Fruit fly (Drosophila melanogaster) whole organism, prepupa: ENCODE data around the gene CG46466.
A peak's percentile ranks its signal among the peaks of the same experiment; 100 is the strongest.

Source experiments
- Blimp-1 ChIP-seq: fragments of 200-800 bp; sonication (Bioruptor generic); optimal IDR thresholded peaks from 3 replicates; lab custom pipeline; 2017; ENCODE audit warnings: missing biosample characterization, missing genetic modification characterization, mild to moderate bottlenecking, moderate library complexity, missing genetic modification reagents
- CG10669 ChIP-seq: fragments of 200-800 bp; sonication (Bioruptor generic); optimal IDR thresholded peaks from 3 replicates; lab custom pipeline; 2018; ENCODE audit warnings: missing biosample characterization, mild to moderate bottlenecking, missing genetic modification characterization, moderate library complexity
- CG11762 ChIP-seq: fragments of 200-800 bp; sonication (Bioruptor generic); optimal IDR thresholded peaks from 3 replicates; lab custom pipeline; 2016; ENCODE audit warnings: missing biosample characterization, missing genetic modification characterization; ENCODE audit not compliant: insufficient read depth
- CG11902 ChIP-seq: fragments of 200-800 bp; sonication (Bioruptor generic); optimal IDR thresholded peaks from 3 replicates; lab custom pipeline; 2016; ENCODE audit warnings: missing biosample characterization, missing genetic modification characterization
- CG15336 ChIP-seq: fragments of 200-800 bp; sonication (Bioruptor generic); IDR thresholded peaks from 2 replicates; pipeline ENCODE4 v1.3.6; 2022; ENCODE audit warnings: missing biosample characterization, missing genetic modification characterization
- CG1621 ChIP-seq: fragments of 200-800 bp; sonication (Bioruptor generic); optimal IDR thresholded peaks from 3 replicates; lab custom pipeline; 2018; ENCODE audit warnings: missing biosample characterization, mild to moderate bottlenecking, missing genetic modification characterization
- CG16779 ChIP-seq: fragments of 200-800 bp; sonication (Bioruptor generic); optimal IDR thresholded peaks from 3 replicates; lab custom pipeline; 2017; ENCODE audit warnings: missing biosample characterization, mild to moderate bottlenecking, missing genetic modification characterization
- CG3032 ChIP-seq: fragments of 200-800 bp; optimal IDR thresholded peaks from 2 replicates; lab custom pipeline; 2019; ENCODE audit warnings: missing biosample characterization, mild to moderate bottlenecking, missing genetic modification characterization, moderate library complexity
- CG31627 ChIP-seq: fragments of 200-800 bp; sonication (Bioruptor generic); optimal IDR thresholded peaks from 3 replicates; lab custom pipeline; 2016; ENCODE audit warnings: missing biosample characterization, missing genetic modification characterization
- CG34406 ChIP-seq: fragments of 200-800 bp; sonication (Bioruptor generic); optimal IDR thresholded peaks from 3 replicates; lab custom pipeline; 2016; ENCODE audit warnings: missing biosample characterization, missing genetic modification characterization
- CG3919 ChIP-seq: fragments of 200-800 bp; sonication (Bioruptor generic); optimal IDR thresholded peaks from 3 replicates; lab custom pipeline; 2016; ENCODE audit warnings: missing biosample characterization, missing genetic modification characterization
- CG4318 ChIP-seq: fragments of 200-800 bp; sonication (Bioruptor generic); optimal IDR thresholded peaks from 3 replicates; lab custom pipeline; 2017; ENCODE audit warnings: missing biosample characterization, mild to moderate bottlenecking, missing genetic modification characterization
- CG6163 ChIP-seq: fragments of 200-800 bp; sonication (Bioruptor generic); IDR thresholded peaks from 3 replicates; pipeline ENCODE4 v1.3.6; 2022; ENCODE audit warnings: missing biosample characterization, missing genetic modification characterization
- CG6276 ChIP-seq: fragments of 200-800 bp; sonication (Bioruptor generic); optimal IDR thresholded peaks from 2 replicates; lab custom pipeline; 2017; ENCODE audit warnings: missing biosample characterization, mild to moderate bottlenecking, missing genetic modification characterization
- CG6808 ChIP-seq: fragments of 200-800 bp; sonication (Bioruptor generic); optimal IDR thresholded peaks from 3 replicates; lab custom pipeline; 2017; ENCODE audit warnings: missing biosample characterization, missing genetic modification characterization, mild to moderate bottlenecking, moderate library complexity, missing genetic modification reagents
- CG7368 ChIP-seq: fragments of 200-800 bp; sonication (Bioruptor generic); optimal IDR thresholded peaks from 3 replicates; lab custom pipeline; 2016; ENCODE audit warnings: missing biosample characterization, missing genetic modification characterization
- CG8119 ChIP-seq: fragments of 200-800 bp; sonication (Bioruptor generic); IDR thresholded peaks from 3 replicates; pipeline ENCODE4 v1.3.6; 2022; ENCODE audit warnings: missing biosample characterization, missing genetic modification characterization
- CG8319 ChIP-seq: fragments of 200-800 bp; sonication (Bioruptor generic); optimal IDR thresholded peaks from 3 replicates; lab custom pipeline; 2016; ENCODE audit warnings: missing biosample characterization, missing genetic modification characterization
- CG8632 ChIP-seq: fragments of 200-800 bp; sonication (Bioruptor generic); optimal IDR thresholded peaks from 3 replicates; lab custom pipeline; 2016; ENCODE audit warnings: missing biosample characterization, missing genetic modification characterization
- CG9139 ChIP-seq: fragments of 200-800 bp; sonication (Bioruptor generic); optimal IDR thresholded peaks from 3 replicates; lab custom pipeline; 2017; ENCODE audit warnings: missing biosample characterization, mild to moderate bottlenecking, missing genetic modification characterization
- Eip75B ChIP-seq: fragments of 200-800 bp; sonication (Bioruptor generic); optimal IDR thresholded peaks from 3 replicates; lab custom pipeline; 2016; ENCODE audit warnings: missing biosample characterization, missing genetic modification characterization
- Eip78C ChIP-seq: fragments of 200-800 bp; sonication (Bioruptor generic); peaks from one replicate; lab custom pipeline; 2016; ENCODE audit warnings: missing biosample characterization, missing genetic modification characterization
- Ets96B ChIP-seq: fragments of 200-800 bp; optimal IDR thresholded peaks from 2 replicates; lab custom pipeline; 2019; ENCODE audit warnings: missing biosample characterization, mild to moderate bottlenecking, missing genetic modification characterization, moderate library complexity
- Gug ChIP-seq: fragments of 200-800 bp; sonication (Bioruptor generic); IDR thresholded peaks from 2 replicates; pipeline ENCODE4 v1.3.6; 2022; ENCODE audit warnings: missing biosample characterization, missing genetic modification characterization
- Hr39 ChIP-seq: fragments of 200-800 bp; sonication (Bioruptor generic); optimal IDR thresholded peaks from 2 replicates; lab custom pipeline; 2016; ENCODE audit warnings: missing biosample characterization, missing genetic modification characterization
- Hr4 ChIP-seq: fragments of 200-800 bp; sonication (Bioruptor generic); optimal IDR thresholded peaks from 3 replicates; lab custom pipeline; 2016; ENCODE audit warnings: missing biosample characterization, missing genetic modification characterization
- Met ChIP-seq: fragments of 200-800 bp; sonication (Bioruptor generic); optimal IDR thresholded peaks from 3 replicates; lab custom pipeline; 2016; ENCODE audit warnings: missing biosample characterization, missing genetic modification characterization
- OdsH ChIP-seq: fragments of 200-800 bp; sonication (Bioruptor generic); optimal IDR thresholded peaks from 3 replicates; lab custom pipeline; 2016; ENCODE audit warnings: missing biosample characterization, missing genetic modification characterization
- Smox ChIP-seq: fragments of 200-800 bp; sonication (Bioruptor generic); optimal IDR thresholded peaks from 3 replicates; lab custom pipeline; 2016; ENCODE audit warnings: missing biosample characterization, missing genetic modification characterization
- Sox102F ChIP-seq: fragments of 200-800 bp; sonication (Bioruptor generic); optimal IDR thresholded peaks from 2 replicates; lab custom pipeline; 2016; ENCODE audit warnings: missing biosample characterization, mild to moderate bottlenecking, missing genetic modification characterization
- Sox14 ChIP-seq: fragments of 200-800 bp; sonication (Bioruptor generic); optimal IDR thresholded peaks from 3 replicates; lab custom pipeline; 2016; ENCODE audit warnings: missing biosample characterization, missing genetic modification characterization
- acj6 ChIP-seq: fragments of 200-800 bp; sonication (Bioruptor generic); optimal IDR thresholded peaks from 3 replicates; lab custom pipeline; 2016; ENCODE audit warnings: missing biosample characterization, missing genetic modification characterization
- cyc ChIP-seq: fragments of 200-800 bp; sonication (Bioruptor generic); optimal IDR thresholded peaks from 3 replicates; lab custom pipeline; 2016; ENCODE audit warnings: missing biosample characterization, missing genetic modification characterization
- dsx ChIP-seq: fragments of 200-800 bp; optimal IDR thresholded peaks from 3 replicates; lab custom pipeline; 2019; ENCODE audit warnings: missing biosample characterization, mild to moderate bottlenecking, missing genetic modification characterization, moderate library complexity; ENCODE audit not compliant: poor library complexity, severe bottlenecking
- esn ChIP-seq: fragments of 200-800 bp; sonication (Bioruptor generic); optimal IDR thresholded peaks from 2 replicates; lab custom pipeline; 2016; ENCODE audit warnings: missing biosample characterization, mild to moderate bottlenecking, missing genetic modification characterization, moderate library complexity
- fd59A ChIP-seq: fragments of 200-800 bp; sonication (Bioruptor generic); optimal IDR thresholded peaks from 2 replicates; lab custom pipeline; 2017; ENCODE audit warnings: missing biosample characterization, mild to moderate bottlenecking, missing genetic modification characterization, missing genetic modification reagents
- fd85E ChIP-seq: fragments of 200-800 bp; sonication (Bioruptor generic); optimal IDR thresholded peaks from 3 replicates; lab custom pipeline; 2016; ENCODE audit warnings: missing biosample characterization, missing genetic modification characterization
- fkh ChIP-seq: fragments of 200-800 bp; sonication (Bioruptor generic); optimal IDR thresholded peaks from 3 replicates; lab custom pipeline; 2017; ENCODE audit warnings: missing biosample characterization, mild to moderate bottlenecking, missing genetic modification characterization, moderate library complexity
- lz ChIP-seq: fragments of 200-800 bp; sonication (Bioruptor generic); optimal IDR thresholded peaks from 3 replicates; lab custom pipeline; 2016; ENCODE audit warnings: missing biosample characterization, missing genetic modification characterization
- net ChIP-seq: fragments of 200-800 bp; sonication (Bioruptor generic); optimal IDR thresholded peaks from 3 replicates; lab custom pipeline; 2016; ENCODE audit warnings: missing biosample characterization, missing genetic modification characterization
- salr ChIP-seq, 2 experiments: fragments of 200-800 bp; sonication (Bioruptor generic); optimal IDR thresholded peaks; 3 replicates each; lab custom pipeline; 2016 to 2018; ENCODE audit warnings: missing biosample characterization in 2 of 2, missing genetic modification characterization in 2 of 2, mild to moderate bottlenecking in 1 of 2
- spab ChIP-seq: fragments of 200-800 bp; sonication (Bioruptor generic); optimal IDR thresholded peaks from 2 replicates; lab custom pipeline; 2017; ENCODE audit warnings: missing biosample characterization, mild to moderate bottlenecking, missing genetic modification characterization, missing genetic modification reagents
- svp ChIP-seq: fragments of 200-800 bp; sonication (Bioruptor generic); peaks from one replicate; lab custom pipeline; 2016; ENCODE audit warnings: missing biosample characterization, missing genetic modification characterization
- topi ChIP-seq: fragments of 200-800 bp; sonication (Bioruptor generic); optimal IDR thresholded peaks from 3 replicates; lab custom pipeline; 2016; ENCODE audit warnings: missing biosample characterization, missing genetic modification characterization

Gene CG46466

DNA sequence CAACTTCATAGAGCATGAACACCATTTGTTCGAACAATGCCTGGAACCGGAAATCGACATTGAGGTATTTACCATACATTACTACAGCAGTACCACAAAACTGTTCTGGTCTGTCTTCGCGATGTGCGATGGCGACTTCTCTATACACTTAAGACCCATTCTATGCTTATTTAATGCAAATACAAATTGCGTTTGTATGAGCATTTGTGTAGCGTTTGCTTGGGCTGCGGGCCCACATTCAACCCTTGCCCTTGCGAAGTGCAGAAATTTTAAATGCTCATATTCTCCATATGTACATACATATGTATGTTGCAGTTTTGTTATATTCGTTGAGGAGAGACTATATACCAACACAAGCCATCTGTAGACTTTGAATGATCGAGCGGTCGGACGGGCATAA is 1.4 kb upstream of the CG46466 start:
- no peak for TF ChIP-seq CG34406 (GFP tag; lab: Kevin White, UChicago)
- no peak for TF ChIP-seq CG1621 (tag; lab: Kevin White, UChicago)
- no peak for TF ChIP-seq Smox (GFP tag; lab: Kevin White, UChicago)
- no peak for TF ChIP-seq CG15336 (GFP tag; lab: Robert Waterston, UW)
- no peak for TF ChIP-seq CG6808 (GFP tag; lab: Kevin White, UChicago)
- TF ChIP-seq fd85E (GFP tag; lab: Kevin White, UChicago), result no peak
- no peak for TF ChIP-seq salr (GFP tag; optimal IDR thresholded peaks at IDR 0.05; lab: Kevin White, UChicago)
- no peak for TF ChIP-seq CG6163 (GFP tag; lab: Robert Waterston, UW)
- no peak for TF ChIP-seq lz (GFP tag; lab: Kevin White, UChicago)
- TF ChIP-seq CG8119 (GFP tag; lab: Robert Waterston, UW), result no peak
- no peak for TF ChIP-seq CG9139
- no peak for TF ChIP-seq CG8319 (GFP tag; lab: Kevin White, UChicago)
- TF ChIP-seq topi (GFP tag; lab: Kevin White, UChicago), result no peak
- TF ChIP-seq CG11762 (GFP tag; lab: Kevin White, UChicago), result no peak
- TF ChIP-seq Hr39 (GFP tag; lab: Kevin White, UChicago), result no peak
- TF ChIP-seq CG31627, result no peak
- no peak for TF ChIP-seq CG10669 (GFP tag; lab: Kevin White, UChicago)
- no peak for TF ChIP-seq CG8632 (GFP tag; lab: Kevin White, UChicago)

DNA sequence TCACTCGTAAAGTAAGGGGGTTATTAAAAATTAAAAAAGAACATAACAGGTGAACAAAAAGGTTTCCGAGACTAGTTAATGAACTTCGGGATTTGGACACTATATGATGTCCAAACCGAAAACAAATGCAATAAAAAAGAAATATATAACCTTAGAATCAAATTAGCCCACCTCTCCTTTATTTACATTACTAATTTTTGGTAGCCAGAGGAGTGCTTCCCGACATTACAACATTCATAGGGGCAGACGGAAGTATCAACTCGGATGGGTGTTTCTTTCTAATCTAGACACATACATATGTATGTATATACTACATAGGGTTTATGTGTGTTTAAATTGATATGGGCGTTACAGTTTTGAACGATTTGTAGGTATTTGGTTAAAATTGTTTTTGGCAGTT is 823 bp downstream of the CG46466 start:
- TF ChIP-seq fkh (peak; percentile 6), CG4318 (GFP tag; lab: Kevin White, UChicago) (no peak)

DNA sequence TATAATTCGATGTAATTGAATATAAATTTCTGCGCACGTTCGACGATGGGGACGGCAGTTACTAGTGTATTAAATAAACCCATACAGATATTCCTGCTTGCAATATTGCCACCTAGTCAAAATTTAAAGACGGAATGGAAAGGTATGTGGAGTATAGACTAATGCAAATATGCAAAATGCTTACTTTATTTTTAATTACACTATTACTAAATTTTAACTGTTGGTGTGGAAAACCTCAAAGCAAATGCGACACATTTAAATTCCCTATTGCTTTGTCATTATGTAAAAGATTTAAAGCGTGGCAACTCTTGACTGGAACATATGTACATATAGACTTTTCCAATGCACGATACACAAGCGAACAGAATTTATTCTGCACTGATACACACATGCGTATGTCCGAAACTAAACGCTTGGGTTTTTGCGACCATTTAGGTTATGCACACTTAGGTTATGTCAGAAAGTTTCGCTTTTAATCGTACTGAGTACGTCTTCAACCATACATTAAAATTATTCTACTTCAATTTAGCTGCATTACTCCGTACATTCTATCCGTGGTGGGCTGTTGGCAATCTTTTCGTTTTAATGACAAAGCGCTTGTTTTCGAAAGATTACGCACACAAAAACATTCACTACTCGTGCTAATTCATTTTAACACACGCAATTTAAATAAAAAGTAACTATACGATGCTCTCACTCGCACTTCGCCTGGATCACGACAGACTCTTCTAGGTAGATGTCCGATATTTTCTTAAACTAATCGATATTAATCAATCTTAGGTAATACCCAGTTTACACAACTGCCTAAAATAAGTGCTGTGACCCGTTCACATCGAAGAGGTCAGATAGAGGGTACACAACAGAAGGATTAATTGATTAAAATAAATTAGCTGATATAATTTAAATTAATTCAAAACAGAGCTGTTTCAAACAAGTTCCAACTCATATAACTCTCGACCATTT is 2.8 kb downstream of the CG46466 start, which contains the start of gene gw:
TSS of gene gw (minus strand) at position 725 of the 963 bp plus-strand sequence.
- peak; percentile 83 for TF ChIP-seq CG34406 (GFP tag; lab: Kevin White, UChicago)
- TF ChIP-seq fd85E (GFP tag; lab: Kevin White, UChicago), result peak; percentile 33
- no peak for TF ChIP-seq svp (GFP tag; lab: Kevin White, UChicago)
- TF ChIP-seq Hr4 (GFP tag; lab: Kevin White, UChicago), result peak; percentile 84
- TF ChIP-seq Ets96B (tag; lab: Kevin White, UChicago), result peak; percentile 74
- TF ChIP-seq CG8119 (GFP tag; lab: Robert Waterston, UW), result no peak
- peak; percentile 96 for TF ChIP-seq Eip78C
- TF ChIP-seq dsx (GFP tag; lab: Kevin White, UChicago), result peak; percentile 56
- peak; percentile 29 for TF ChIP-seq CG1621 (tag; lab: Kevin White, UChicago)
- peak; percentile 85 for TF ChIP-seq OdsH (GFP tag; lab: Kevin White, UChicago)
- no peak for TF ChIP-seq Gug (GFP tag; lab: Robert Waterston, UW)
- peak; percentile 84 for TF ChIP-seq CG8632 (GFP tag; lab: Kevin White, UChicago)
- peak; percentile 81 for TF ChIP-seq CG11762 (GFP tag; lab: Kevin White, UChicago)
- TF ChIP-seq CG3919 (GFP tag; lab: Kevin White, UChicago), result no peak
- no peak for TF ChIP-seq CG6163 (GFP tag; lab: Robert Waterston, UW)
- no peak for TF ChIP-seq spab (GFP tag; lab: Kevin White, UChicago)
- peak; percentile 87 for TF ChIP-seq topi (GFP tag; lab: Kevin White, UChicago)
- peak; percentile 91 for TF ChIP-seq esn (GFP tag; lab: Kevin White, UChicago)
- peak; percentile 84 for TF ChIP-seq Eip75B (GFP tag; lab: Kevin White, UChicago)
- peak; percentile 5 for TF ChIP-seq Blimp-1 (GFP tag; lab: Kevin White, UChicago)
- TF ChIP-seq CG6276 (GFP tag; lab: Kevin White, UChicago), result no peak
- TF ChIP-seq cyc (GFP tag; lab: Kevin White, UChicago), result peak; percentile 77
- no peak for TF ChIP-seq net (GFP tag; lab: Kevin White, UChicago)
- TF ChIP-seq CG11902 (GFP tag; lab: Kevin White, UChicago), result peak; percentile 70
- TF ChIP-seq Sox102F (GFP tag; lab: Kevin White, UChicago), result peak; percentile 82
- TF ChIP-seq CG3032, result peak; percentile 78
- TF ChIP-seq Sox14 (GFP tag; lab: Kevin White, UChicago), result peak; percentile 90
- TF ChIP-seq CG9139, result peak; percentile 21
- peak; percentile 78 for TF ChIP-seq CG7368
- TF ChIP-seq CG4318 (GFP tag; lab: Kevin White, UChicago), result no peak
- no peak for TF ChIP-seq CG16779
- peak; percentile 88 for TF ChIP-seq Met (GFP tag; lab: Kevin White, UChicago)
- no peak for TF ChIP-seq fd59A (GFP tag; lab: Kevin White, UChicago)
- peak; percentile 85 for TF ChIP-seq acj6 (GFP tag; lab: Kevin White, UChicago)
